Fruit fly (Drosophila melanogaster): Measurements from ENCODE around the gene retm.

Gene retm

DNA sequence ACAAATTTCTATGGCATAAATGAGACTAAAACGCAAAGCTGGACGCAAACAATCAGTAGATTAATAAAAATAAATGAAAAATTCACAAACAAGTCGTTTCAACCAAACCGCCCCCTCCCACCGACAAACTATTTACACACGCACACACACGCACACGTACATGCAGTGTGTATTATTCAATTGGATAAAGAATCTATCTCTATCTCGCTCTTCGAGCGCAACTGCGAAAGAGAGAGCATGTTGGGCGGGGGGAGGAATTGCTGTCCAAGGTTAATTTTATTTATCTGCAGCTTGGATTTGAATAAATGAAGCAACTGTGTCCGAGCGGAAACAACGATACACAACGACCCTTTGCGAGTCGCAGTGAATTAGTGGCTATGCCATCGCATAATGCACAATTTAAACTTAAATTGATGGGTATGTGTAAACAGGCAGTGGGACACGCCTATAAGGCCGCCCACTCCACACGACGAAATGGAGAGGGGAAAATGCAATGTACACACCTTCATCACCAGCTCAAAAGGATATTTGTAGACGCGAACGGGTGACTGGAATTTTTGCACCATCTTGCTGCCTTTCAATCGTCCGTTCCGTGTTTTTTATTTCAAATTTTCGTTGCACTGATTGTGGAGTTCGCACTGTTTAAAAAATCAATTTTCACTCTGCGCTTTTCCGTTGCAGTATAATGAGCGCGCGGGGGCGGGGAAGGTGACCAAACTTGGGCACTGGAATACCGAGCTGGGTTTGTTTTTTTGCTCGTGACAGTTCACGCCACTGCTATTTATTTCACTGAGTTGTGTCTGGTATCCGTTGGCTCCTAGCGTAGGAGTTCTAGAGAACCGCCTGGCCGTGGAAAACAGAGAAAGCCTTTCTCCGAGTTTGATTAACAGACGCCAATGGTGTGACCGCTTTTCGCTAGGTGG lies at the start of gene retm:
Gene retm, minus strand, starts transcription at position 898 of the 923 bp plus-strand sequence.
- no peak for TF ChIP-seq CG4496 (GFP tag; IDR thresholded peaks at IDR 0.05)
- peak; percentile 20 for TF ChIP-seq Pif1A (GFP tag; optimal IDR thresholded peaks at IDR 0.05)
- no peak for TF ChIP-seq CG12605 (GFP tag; IDR thresholded peaks at IDR 0.05)
- TF ChIP-seq Snoo (tag; optimal IDR thresholded peaks at IDR 0.05): no peak
- TF ChIP-seq EcR (GFP tag; optimal IDR thresholded peaks at IDR 0.05): peak; percentile 48
- no peak for TF ChIP-seq rn (GFP tag; IDR thresholded peaks at IDR 0.05)
- peak; percentile 25; the same call in 1 of the 2 replicates for TF ChIP-seq Ets98B (GFP tag; IDR thresholded peaks at IDR 0.05)
- no peak for TF ChIP-seq CG34367 (tag; optimal IDR thresholded peaks at IDR 0.05)
- peak; percentile 6 for TF ChIP-seq Pif1B (GFP tag; optimal IDR thresholded peaks at IDR 0.05)
- TF ChIP-seq CG13204 (GFP tag; optimal IDR thresholded peaks at IDR 0.05): peak; percentile 21
- TF ChIP-seq CG32121 (GFP tag; IDR thresholded peaks at IDR 0.05): peak; percentile 16; the same call in 1 of the 2 replicates
- TF ChIP-seq CG17806 (tag; optimal IDR thresholded peaks at IDR 0.05): no peak
- TF ChIP-seq CG8301 (tag; optimal IDR thresholded peaks at IDR 0.05): no peak
- TF ChIP-seq CG15710 (tag; optimal IDR thresholded peaks at IDR 0.05): no peak
- no peak for TF ChIP-seq CG8159 (tag; optimal IDR thresholded peaks at IDR 0.05)
- TF ChIP-seq CG9948 (tag; optimal IDR thresholded peaks at IDR 0.05): no peak
- no peak for TF ChIP-seq D1 (tag; optimal IDR thresholded peaks at IDR 0.05)
- TF ChIP-seq CG10348 (GFP tag; IDR thresholded peaks at IDR 0.05): no peak
- no peak for TF ChIP-seq gl (tag; optimal IDR thresholded peaks at IDR 0.05)
- no peak for TF ChIP-seq CG14655 (GFP tag; optimal IDR thresholded peaks at IDR 0.05)
- TF ChIP-seq fd96Ca (GFP tag; IDR thresholded peaks at IDR 0.05): no peak; the same call in 2 of the 3 replicates

DNA sequence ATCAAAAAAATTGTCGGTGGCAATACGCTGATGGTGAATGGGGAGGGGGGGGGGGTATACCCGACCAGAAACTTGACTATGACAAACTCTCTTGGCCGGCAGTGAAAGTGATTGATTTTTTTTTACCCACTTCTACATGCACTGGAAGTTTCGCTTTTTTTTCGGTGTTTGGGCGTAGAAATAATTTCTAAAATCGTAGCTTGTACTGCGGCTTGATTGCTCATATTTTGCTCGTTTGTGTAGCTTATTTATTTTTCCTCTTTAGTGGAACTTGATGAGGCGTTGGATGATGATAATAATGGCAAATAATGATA lies 48.0 kb upstream of the retm start:
- TF ChIP-seq rn (GFP tag; IDR thresholded peaks at IDR 0.05) (no peak), EcR (GFP tag; optimal IDR thresholded peaks at IDR 0.05) (no peak), CG32121 (GFP tag; IDR thresholded peaks at IDR 0.05) (no peak), Snoo (tag; optimal IDR thresholded peaks at IDR 0.05) (no peak), CG15710 (tag; optimal IDR thresholded peaks at IDR 0.05) (no peak), D1 (tag; optimal IDR thresholded peaks at IDR 0.05) (no peak), CG8159 (tag; optimal IDR thresholded peaks at IDR 0.05) (no peak), Pif1B (GFP tag; optimal IDR thresholded peaks at IDR 0.05) (no peak), CG34367 (tag; optimal IDR thresholded peaks at IDR 0.05) (no peak), CG9948 (tag; optimal IDR thresholded peaks at IDR 0.05) (no peak)

DNA sequence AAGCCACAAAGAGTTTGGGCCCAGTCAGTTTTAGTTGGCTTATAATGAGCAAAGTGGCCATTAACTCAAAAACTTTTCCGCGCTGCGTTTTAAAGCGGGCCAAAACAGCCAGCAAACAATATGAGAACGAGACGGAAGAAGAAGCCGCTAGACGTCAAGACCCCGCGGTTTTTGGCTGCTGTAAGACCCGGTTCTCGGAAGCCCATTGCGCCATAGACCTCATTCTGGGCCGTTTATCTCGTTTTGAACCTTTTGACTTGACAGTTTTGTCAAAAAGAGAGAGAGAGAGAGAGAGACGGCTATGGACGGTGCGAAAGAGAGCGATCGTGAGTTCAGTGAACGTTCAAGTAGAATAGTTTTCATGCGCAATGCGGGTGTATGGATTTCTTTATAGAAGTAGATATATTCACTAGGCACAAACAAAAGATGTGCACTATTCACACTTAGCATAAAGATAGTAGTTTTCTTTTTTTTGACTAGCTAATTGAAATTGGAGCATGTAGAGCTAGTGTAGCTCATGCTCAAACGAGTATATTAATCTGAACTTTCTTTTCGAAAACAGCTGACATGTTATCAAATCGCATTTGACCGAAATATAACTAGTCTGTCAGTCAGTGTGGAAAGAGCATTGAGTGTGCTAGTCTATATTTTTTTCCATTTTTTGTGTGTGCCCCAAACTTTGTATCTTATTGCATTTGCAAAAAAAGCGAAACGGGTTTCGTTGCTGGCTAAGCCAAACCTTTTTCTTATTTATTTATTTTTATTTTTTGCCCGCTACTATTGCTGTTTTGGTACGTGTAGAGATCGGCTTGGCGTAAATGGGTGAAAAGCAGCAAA lies 47.4 kb upstream of the retm start:
- TF ChIP-seq CG15710 (tag; optimal IDR thresholded peaks at IDR 0.05): no peak
- no peak for TF ChIP-seq CG34367 (tag; optimal IDR thresholded peaks at IDR 0.05)
- TF ChIP-seq Ets98B (GFP tag; IDR thresholded peaks at IDR 0.05): peak; percentile 37; the same call in 1 of the 2 replicates
- TF ChIP-seq CG4496 (GFP tag; IDR thresholded peaks at IDR 0.05): no peak; the same call in 2 of the 3 replicates
- no peak for TF ChIP-seq CG8159 (tag; optimal IDR thresholded peaks at IDR 0.05)
- no peak for TF ChIP-seq CG32121 (GFP tag; IDR thresholded peaks at IDR 0.05)
- no peak for TF ChIP-seq CG9948 (tag; optimal IDR thresholded peaks at IDR 0.05)
- TF ChIP-seq Pif1A (GFP tag; optimal IDR thresholded peaks at IDR 0.05): no peak
- peak; percentile 50; the same call in 1 of the 3 replicates for TF ChIP-seq fd96Ca (GFP tag; IDR thresholded peaks at IDR 0.05)
- TF ChIP-seq Pif1B (GFP tag; optimal IDR thresholded peaks at IDR 0.05): no peak
- TF ChIP-seq CG12605 (GFP tag; IDR thresholded peaks at IDR 0.05): peak; percentile 65; the same call in 1 of the 2 replicates
- no peak for TF ChIP-seq CG10348 (GFP tag; IDR thresholded peaks at IDR 0.05)
- TF ChIP-seq CG13204 (GFP tag; optimal IDR thresholded peaks at IDR 0.05): no peak
- no peak for TF ChIP-seq D1 (tag; optimal IDR thresholded peaks at IDR 0.05)
- TF ChIP-seq CG17806 (tag; optimal IDR thresholded peaks at IDR 0.05): no peak
- no peak for TF ChIP-seq CG14655 (GFP tag; optimal IDR thresholded peaks at IDR 0.05)
- no peak for TF ChIP-seq gl (tag; optimal IDR thresholded peaks at IDR 0.05)
- 0 out of 2 replicates have a peak, but pooled peaks have one; percentile 8 for TF ChIP-seq rn (GFP tag; IDR thresholded peaks at IDR 0.05)
- no peak for TF ChIP-seq Snoo (tag; optimal IDR thresholded peaks at IDR 0.05)
- no peak for TF ChIP-seq CG8301 (tag; optimal IDR thresholded peaks at IDR 0.05)
- peak; percentile 31 for TF ChIP-seq EcR (GFP tag; optimal IDR thresholded peaks at IDR 0.05)

DNA sequence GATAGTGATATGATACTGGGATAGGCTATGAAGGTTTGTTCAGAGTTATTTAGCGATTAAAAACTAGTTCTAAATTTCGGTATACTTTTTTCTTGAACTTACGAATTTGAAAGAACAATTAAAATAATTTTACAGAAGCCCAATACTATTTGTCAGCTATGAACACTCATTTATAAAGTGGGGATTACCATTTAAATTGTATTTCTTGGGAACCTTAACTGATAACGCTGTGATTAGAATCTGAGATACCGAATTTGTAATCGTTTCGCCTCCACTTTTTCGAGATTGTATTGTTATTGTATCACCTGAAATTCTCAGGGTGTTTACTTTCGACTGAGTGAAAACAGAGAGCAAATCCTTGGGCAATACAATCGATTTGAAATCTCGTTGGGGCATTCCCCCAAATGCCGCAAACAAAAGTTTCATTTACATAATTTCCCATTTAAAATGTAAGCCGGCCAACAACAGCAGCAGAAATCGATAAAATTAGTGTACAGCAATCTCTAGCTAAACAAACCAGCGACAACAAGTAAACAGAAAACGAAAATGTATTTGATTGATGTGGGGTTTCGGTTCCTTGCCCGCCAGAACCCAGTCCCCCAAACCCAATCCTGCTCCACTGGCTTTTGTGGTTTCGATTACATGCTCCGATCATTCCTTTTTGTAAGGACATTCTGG lies 45.1 kb upstream of the retm start:
- TF ChIP-seq CG10348 (GFP tag; IDR thresholded peaks at IDR 0.05) (no peak), CG8159 (tag; optimal IDR thresholded peaks at IDR 0.05) (no peak), CG17806 (tag; optimal IDR thresholded peaks at IDR 0.05) (no peak)

DNA sequence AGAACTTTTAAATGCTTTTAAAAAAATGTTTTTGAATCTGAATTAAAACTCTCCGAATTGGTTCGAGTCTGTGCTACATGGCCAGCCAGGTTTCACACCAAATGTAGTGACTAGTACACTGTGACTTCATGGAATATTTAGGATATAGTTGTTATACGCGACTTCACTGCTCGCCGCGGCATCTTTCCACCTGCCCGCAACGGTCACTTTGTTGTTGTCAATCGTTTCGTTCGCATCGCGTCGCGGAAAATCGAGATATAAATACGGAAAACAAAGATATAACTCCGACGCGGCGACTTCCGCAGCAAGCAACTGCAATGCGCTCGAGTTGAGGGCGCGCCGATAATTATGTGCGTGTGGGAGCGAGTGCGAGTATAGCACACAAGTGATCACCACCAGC lies 42.7 kb upstream of the retm start, which contains the start of gene CG31637:
Gene CG31637, plus strand, starts transcription at position 200 of the 400 bp plus-strand sequence.
- TF ChIP-seq CG14655 (GFP tag; optimal IDR thresholded peaks at IDR 0.05) (no peak), EcR (GFP tag; optimal IDR thresholded peaks at IDR 0.05) (peak; percentile 22), Ets98B (GFP tag; IDR thresholded peaks at IDR 0.05) (peak; percentile 36), CG12605 (GFP tag; IDR thresholded peaks at IDR 0.05) (peak; percentile 12; the same call in 1 of the 2 replicates)
